Fruit fly (Drosophila melanogaster) whole organism, embryonic: Measurements from ENCODE around the gene ftz.

ENCODE experiments used
- CG10147 ChIP-seq: fragments of 200-800 bp; sonication (Bioruptor generic); optimal IDR thresholded peaks from 2 replicates; lab custom pipeline; 2019; ENCODE audit warnings: missing biosample characterization, mild to moderate bottlenecking, missing genetic modification characterization, moderate library complexity
- CG13775 ChIP-seq: fragments of 200-800 bp; sonication (Bioruptor generic); optimal IDR thresholded peaks from 3 replicates; lab custom pipeline; 2017; ENCODE audit warnings: missing biosample characterization, mild to moderate bottlenecking, missing genetic modification characterization
- CG4328 ChIP-seq: fragments of 200-800 bp; sonication (Bioruptor generic); optimal IDR thresholded peaks from 3 replicates; lab custom pipeline; 2017; ENCODE audit warnings: missing biosample characterization, missing genetic modification reagents, missing genetic modification characterization
- CG6683 ChIP-seq: fragments of 200-800 bp; sonication (Bioruptor generic); optimal IDR thresholded peaks from 2 replicates; lab custom pipeline; 2017; ENCODE audit warnings: missing biosample characterization, mild to moderate bottlenecking, missing genetic modification characterization, missing genetic modification reagents
- CG9609 ChIP-seq: fragments of 200-800 bp; sonication (Bioruptor generic); optimal IDR thresholded peaks from 3 replicates; lab custom pipeline; 2016; ENCODE audit warnings: missing biosample characterization, missing genetic modification characterization
- E2f2 ChIP-seq: fragments of 200-800 bp; sonication (Bioruptor generic); IDR thresholded peaks from 2 replicates; pipeline ENCODE4 v1.3.6; 2022; ENCODE audit warnings: missing biosample characterization, missing genetic modification characterization
- Sox102F ChIP-seq: fragments of 200-800 bp; sonication (Bioruptor generic); optimal IDR thresholded peaks from 2 replicates; lab custom pipeline; 2018; ENCODE audit warnings: missing biosample characterization, mild to moderate bottlenecking, missing genetic modification characterization, moderate library complexity
- dysf ChIP-seq: fragments of 200-800 bp; sonication (Bioruptor generic); IDR thresholded peaks from 3 replicates; pipeline ENCODE4 v1.3.6; 2022; ENCODE audit warnings: missing biosample characterization, missing genetic modification characterization
- insv ChIP-seq, 2 experiments: fragments of 200-800 bp; sonication (Bioruptor generic); optimal IDR thresholded peaks; 3 replicates each; lab custom pipeline; 2016 to 2018; ENCODE audit warnings: missing biosample characterization in 2 of 2, missing genetic modification characterization in 2 of 2
- tx ChIP-seq: fragments of 200-800 bp; sonication (Bioruptor generic); optimal IDR thresholded peaks from 2 replicates; lab custom pipeline; 2016; ENCODE audit warnings: missing biosample characterization, missing genetic modification characterization

DNA sequence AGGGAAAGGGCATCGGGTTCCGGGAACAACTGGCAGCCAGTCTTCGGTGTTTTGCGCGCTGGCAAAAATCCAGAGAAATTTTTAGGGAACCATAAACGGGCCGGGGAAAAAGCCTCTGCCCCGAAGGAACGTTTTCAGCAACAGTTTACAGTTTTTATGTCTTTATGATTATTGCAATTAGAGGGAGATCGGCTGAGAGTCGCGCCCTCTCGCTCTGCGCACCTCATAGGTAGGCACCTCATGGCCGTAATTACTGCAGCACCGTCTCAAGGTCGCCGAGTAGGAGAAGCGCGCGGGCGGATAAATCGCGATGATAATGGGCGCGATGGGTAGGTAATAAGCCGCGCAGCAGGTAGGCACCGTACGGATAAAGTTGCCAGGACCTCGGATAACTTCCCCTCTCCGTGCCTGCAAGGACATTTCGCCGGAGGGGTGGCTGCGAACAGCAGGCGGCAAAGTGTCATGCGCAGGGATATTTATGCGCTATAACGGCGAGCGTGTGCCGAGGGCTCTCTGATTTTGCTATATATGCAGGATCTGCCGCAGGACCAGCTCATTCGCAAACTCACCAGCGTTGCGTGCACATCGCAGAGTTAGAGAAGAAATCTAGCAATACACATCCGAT, at the start of gene ftz:
- TF ChIP-seq E2f2 (GFP tag; lab: Robert Waterston, UW) (no peak), Sox102F (GFP tag; lab: Kevin White, UChicago) (no peak), dysf (GFP tag; lab: Robert Waterston, UW) (no peak), insv (GFP tag; optimal IDR thresholded peaks at IDR 0.05; lab: Kevin White, UChicago) (no peak), tx (GFP tag; lab: Kevin White, UChicago) (no peak), CG9609 (GFP tag; lab: Kevin White, UChicago) (no peak), CG6683 (GFP tag; lab: Kevin White, UChicago) (no peak), CG13775 (no peak), CG4328 (GFP tag; lab: Kevin White, UChicago) (no peak), CG10147 (GFP tag; lab: Kevin White, UChicago) (no peak)
